Worm (Caenorhabditis elegans): ENCODE results near the gene E02H9.7.

DNA sequence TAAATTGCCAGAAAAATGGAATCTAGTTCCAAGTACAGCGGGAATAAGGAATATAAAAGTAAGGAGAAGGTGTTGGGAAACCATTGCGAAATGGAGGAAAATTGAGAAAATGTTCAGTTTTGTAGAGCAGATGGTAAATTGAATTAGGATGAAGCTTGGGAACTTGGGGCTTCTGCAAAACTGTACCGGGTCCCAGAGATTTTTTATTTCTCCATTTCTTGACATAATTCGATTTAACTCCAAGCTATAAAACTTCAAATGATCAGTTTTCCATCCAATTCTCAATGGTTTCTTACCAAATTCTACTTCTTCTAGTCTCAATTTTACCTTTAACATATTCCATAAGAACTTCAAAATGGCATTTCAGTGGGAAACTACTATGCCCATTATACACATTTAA lies 22.7 kb upstream of the E02H9.7 start, which contains the start of the genes E02H9.9 and E02H9.1:
- TF ChIP-seq elt-2 (tag; optimal IDR thresholded peaks at IDR 0.05) (no peak), nhr-77 (tag; optimal IDR thresholded peaks at IDR 0.05) (no peak), nhr-28 (tag; optimal IDR thresholded peaks at IDR 0.05) (no peak), unc-62 (GFP tag; optimal IDR thresholded peaks at IDR 0.05) (no peak), egl-27 (tag; optimal IDR thresholded peaks at IDR 0.05) (no peak), unc-86 (tag; optimal IDR thresholded peaks at IDR 0.05) (no peak), nhr-85 (tag) (no peak), fkh-10 (GFP tag; optimal IDR thresholded peaks at IDR 0.05) (no peak)
